Worm (Caenorhabditis elegans) whole organism, young adult: ENCODE data around the gene npr-3.
"Not testable (repeated sequence)": the region's sequence is repeated elsewhere in the genome, so short reads cannot be mapped to it uniquely, and the experiment has no call there.

ENCODE experiments used
- B0035.1 ChIP-seq: sonication (generic microtip); optimal IDR thresholded peaks from 2 replicates; lab custom pipeline; 2016; ENCODE audit warnings: missing genetic modification characterization, mild to moderate bottlenecking, missing compliant biosample characterization, missing genotype, missing genetic modification reagents
- B0261.1 ChIP-seq: sonication (generic microtip); optimal IDR thresholded peaks from 2 replicates; lab custom pipeline; 2016; ENCODE audit warnings: mild to moderate bottlenecking, missing genetic modification characterization, moderate library complexity, missing compliant biosample characterization
- F10E7.11 ChIP-seq: sonication (generic microtip); optimal IDR thresholded peaks from 2 replicates; lab custom pipeline; 2017; ENCODE audit warnings: mild to moderate bottlenecking, missing genetic modification characterization, moderate library complexity, missing compliant biosample characterization
- F33H1.4 ChIP-seq: fragments of 200-800 bp; sonication (Bioruptor generic); IDR thresholded peaks from 2 replicates; pipeline ENCODE4 v1.3.6; 2022; ENCODE audit warnings: missing genetic modification reagents, missing genetic modification characterization, missing compliant biosample characterization
- F52B5.7 ChIP-seq: sonication (generic microtip); optimal IDR thresholded peaks from 2 replicates; lab custom pipeline; 2016; ENCODE audit warnings: mild to moderate bottlenecking, missing genetic modification characterization, missing compliant biosample characterization
- F57A8.1 ChIP-seq: fragments of 200-800 bp; sonication (Bioruptor generic); optimal IDR thresholded peaks from 2 replicates; lab custom pipeline; 2018; ENCODE audit warnings: mild to moderate bottlenecking, missing genetic modification characterization, moderate library complexity, missing compliant biosample characterization
- K11D2.4 ChIP-seq: fragments of 200-800 bp; sonication (Bioruptor generic); IDR thresholded peaks from 2 replicates; pipeline ENCODE4 v1.3.6; 2022; ENCODE audit warnings: missing genetic modification reagents, missing genetic modification characterization, missing compliant biosample characterization
- K12H6.12 ChIP-seq: fragments of 200-800 bp; sonication (Bioruptor generic); optimal IDR thresholded peaks from 2 replicates; lab custom pipeline; 2018; ENCODE audit warnings: mild to moderate bottlenecking, missing genetic modification characterization, missing compliant biosample characterization
- Y95B8A.8 ChIP-seq: fragments of 200-800 bp; sonication (Bioruptor generic); IDR thresholded peaks from 2 replicates; pipeline ENCODE4 v1.3.6; 2022; ENCODE audit warnings: missing genetic modification reagents, missing genetic modification characterization, missing compliant biosample characterization
- akir-1 ChIP-seq: fragments of 200-800 bp; sonication (Bioruptor generic); optimal IDR thresholded peaks from 2 replicates; lab custom pipeline; 2018; ENCODE audit warnings: mild to moderate bottlenecking, missing genetic modification characterization, moderate library complexity, missing compliant biosample characterization
- aptf-2 ChIP-seq: fragments of 200-800 bp; sonication (Bioruptor generic); conservative IDR thresholded peaks from 2 replicates; pipeline ENCODE4 v1.3.6; 2022; ENCODE audit warnings: missing genetic modification reagents, missing genetic modification characterization, missing compliant biosample characterization
- aptf-3 ChIP-seq: fragments of 200-800 bp; sonication (Bioruptor generic); IDR thresholded peaks from 2 replicates; pipeline ENCODE4 v1.3.6; 2022; ENCODE audit warnings: missing genetic modification characterization, missing compliant biosample characterization
- atf-7 ChIP-seq: sonication (generic microtip); optimal IDR thresholded peaks from 2 replicates; lab custom pipeline; 2017; ENCODE audit warnings: mild to moderate bottlenecking, missing genetic modification characterization, missing compliant biosample characterization
- athp-1 ChIP-seq: sonication (generic microtip); optimal IDR thresholded peaks from 2 replicates; lab custom pipeline; 2017; ENCODE audit warnings: mild to moderate bottlenecking, missing genetic modification characterization, missing compliant biosample characterization
- attf-3 ChIP-seq: fragments of 200-800 bp; sonication (Bioruptor generic); conservative IDR thresholded peaks from 2 replicates; pipeline ENCODE4 v1.3.6; 2022; ENCODE audit warnings: missing genetic modification reagents, missing genetic modification characterization, missing compliant biosample characterization
- attf-5 ChIP-seq: fragments of 200-800 bp; sonication (Bioruptor generic); optimal IDR thresholded peaks from 2 replicates; lab custom pipeline; 2018; ENCODE audit warnings: mild to moderate bottlenecking, missing genetic modification characterization, missing compliant biosample characterization
- bed-1 ChIP-seq: fragments of 200-800 bp; sonication (Bioruptor generic); IDR thresholded peaks from 2 replicates; pipeline ENCODE4 v1.3.6; 2022; ENCODE audit warnings: missing genetic modification reagents, missing genetic modification characterization, missing compliant biosample characterization
- cebp-1 ChIP-seq, 2 experiments: fragments of 200-800 bp in 1 of 2; sonication (Bioruptor generic) in 1 of 2; sonication (generic microtip) in 1 of 2; IDR thresholded peaks in 1 of 2; optimal IDR thresholded peaks in 1 of 2; 2 replicates each; pipeline versions ENCODE4 v1.3.6 to Lab custom; 2017 to 2022; ENCODE audit warnings: missing compliant biosample characterization in 2 of 2, missing genetic modification characterization in 2 of 2, mild to moderate bottlenecking in 1 of 2, missing genetic modification reagents in 1 of 2, moderate library complexity in 1 of 2
- cebp-2 ChIP-seq: fragments of 200-800 bp; sonication (Bioruptor generic); IDR thresholded peaks from 2 replicates; pipeline ENCODE4 v1.3.6; 2022; ENCODE audit warnings: missing genetic modification characterization, missing compliant biosample characterization
- ceh-40 ChIP-seq: fragments of 200-800 bp; sonication (Bioruptor generic); IDR thresholded peaks from 2 replicates; pipeline ENCODE4 v1.3.6; 2022; ENCODE audit warnings: missing genetic modification characterization, missing compliant biosample characterization
- efl-1 ChIP-seq: fragments of 150-350 bp; optimal IDR thresholded peaks from 2 replicates; lab custom pipeline; 2014; ENCODE audit warnings: missing biosample characterization, missing genetic modification reagents, missing genetic modification characterization
- gei-17 ChIP-seq: fragments of 200-800 bp; sonication (Bioruptor generic); optimal IDR thresholded peaks from 2 replicates; lab custom pipeline; 2018; ENCODE audit warnings: mild to moderate bottlenecking, missing genetic modification characterization, missing compliant biosample characterization
- him-1 ChIP-seq: sonication (generic microtip); optimal IDR thresholded peaks from 2 replicates; lab custom pipeline; 2016; ENCODE audit warnings: missing genotype, missing genetic modification reagents, missing genetic modification characterization, missing compliant biosample characterization
- hmg-1.2 ChIP-seq: fragments of 200-800 bp; sonication (Bioruptor generic); IDR thresholded peaks from 2 replicates; pipeline ENCODE4 v1.3.6; 2022; ENCODE audit warnings: missing genetic modification reagents, missing genetic modification characterization, missing compliant biosample characterization
- let-607 ChIP-seq, 2 experiments: fragments of 200-800 bp in 1 of 2; sonication (Bioruptor generic) in 1 of 2; sonication (generic microtip) in 1 of 2; optimal IDR thresholded peaks; 2 replicates each; lab custom pipeline; 2016 to 2018; ENCODE audit warnings: mild to moderate bottlenecking in 2 of 2, missing compliant biosample characterization in 2 of 2, missing genetic modification characterization in 2 of 2, moderate library complexity in 2 of 2, missing genotype in 1 of 2
- lin-26 ChIP-seq: fragments of 200-800 bp; sonication (Bioruptor generic); IDR thresholded peaks from 2 replicates; pipeline ENCODE4 v1.3.6; 2022; ENCODE audit warnings: missing genetic modification reagents, missing genetic modification characterization, missing compliant biosample characterization
- lin-35 ChIP-seq, 3 experiments: fragments of 150-350 bp in 2 of 3; sonication (generic microtip) in 1 of 3; optimal IDR thresholded peaks; 2 replicates each; lab custom pipeline; 2014 to 2018; ENCODE audit warnings: missing biosample characterization in 3 of 3, missing genetic modification characterization in 3 of 3, missing genetic modification reagents in 3 of 3
- lin-40 ChIP-seq: sonication (generic microtip); optimal IDR thresholded peaks from 2 replicates; lab custom pipeline; 2016; ENCODE audit warnings: missing genetic modification characterization, mild to moderate bottlenecking, missing compliant biosample characterization, missing genotype, missing genetic modification reagents
- lsl-1 ChIP-seq: fragments of 200-800 bp; sonication (Bioruptor generic); optimal IDR thresholded peaks from 2 replicates; lab custom pipeline; 2018; ENCODE audit warnings: mild to moderate bottlenecking, missing genetic modification characterization, moderate library complexity, missing compliant biosample characterization
- madf-3 ChIP-seq: fragments of 200-800 bp; sonication (Bioruptor generic); IDR thresholded peaks from 2 replicates; pipeline ENCODE4 v1.3.6; 2022; ENCODE audit warnings: missing genetic modification reagents, missing genetic modification characterization, missing compliant biosample characterization
- madf-6 ChIP-seq: fragments of 200-800 bp; sonication (Bioruptor generic); IDR thresholded peaks from 2 replicates; pipeline ENCODE4 v1.3.6; 2022; ENCODE audit warnings: missing genetic modification reagents, missing genetic modification characterization, missing compliant biosample characterization
- madf-8 ChIP-seq: fragments of 200-800 bp; sonication (Bioruptor generic); conservative IDR thresholded peaks from 2 replicates; pipeline ENCODE4 v1.3.6; 2022; ENCODE audit warnings: missing genetic modification reagents, missing genetic modification characterization, missing compliant biosample characterization
- mcd-1 ChIP-seq: fragments of 200-800 bp; sonication (Bioruptor generic); IDR thresholded peaks from 2 replicates; pipeline ENCODE4 v1.3.6; 2022; ENCODE audit warnings: missing genetic modification reagents, missing genetic modification characterization, missing compliant biosample characterization
- mel-28 ChIP-seq: sonication (generic microtip); optimal IDR thresholded peaks from 2 replicates; lab custom pipeline; 2016; ENCODE audit warnings: borderline replicate concordance, mild to moderate bottlenecking, missing genetic modification characterization, missing compliant biosample characterization
- nfyb-1 ChIP-seq: fragments of 200-800 bp; sonication (Bioruptor generic); IDR thresholded peaks from 2 replicates; pipeline ENCODE4 v1.3.6; 2022; ENCODE audit warnings: missing genetic modification reagents, missing genetic modification characterization, missing compliant biosample characterization
- nhr-27 ChIP-seq: fragments of 200-800 bp; sonication (Bioruptor generic); optimal IDR thresholded peaks from 2 replicates; lab custom pipeline; 2018; ENCODE audit warnings: mild to moderate bottlenecking, missing genetic modification characterization, moderate library complexity, missing compliant biosample characterization
- nhr-90 ChIP-seq: sonication (generic microtip); optimal IDR thresholded peaks from 2 replicates; lab custom pipeline; 2016; ENCODE audit warnings: missing genotype, mild to moderate bottlenecking, missing genetic modification characterization, missing compliant biosample characterization
- rcor-1 ChIP-seq: fragments of 200-800 bp; sonication (Bioruptor generic); IDR thresholded peaks from 2 replicates; pipeline ENCODE4 v1.3.6; 2022; ENCODE audit warnings: missing genetic modification reagents, missing genetic modification characterization, missing compliant biosample characterization
- rpc-1 ChIP-seq, 2 experiments: fragments of 150-350 bp in 1 of 2; sonication (generic microtip) in 1 of 2; optimal IDR thresholded peaks; 2 replicates each; lab custom pipeline; 2014 to 2018; ENCODE audit warnings: missing biosample characterization in 1 of 2, missing genetic modification characterization in 1 of 2, missing genetic modification reagents in 1 of 2, missing genotype in 1 of 2
- tbp1 ChIP-seq: fragments of 200-800 bp; sonication (Bioruptor generic); optimal IDR thresholded peaks from 2 replicates; lab custom pipeline; 2018; ENCODE audit warnings: mild to moderate bottlenecking, missing genetic modification characterization, missing compliant biosample characterization
- xnd-1 ChIP-seq: sonication (generic microtip); optimal IDR thresholded peaks from 2 replicates; lab custom pipeline; 2016; ENCODE audit warnings: missing genotype, missing genetic modification reagents, missing genetic modification characterization, missing compliant biosample characterization
- zfh-2 ChIP-seq: fragments of 200-800 bp; sonication (Bioruptor generic); conservative IDR thresholded peaks from 2 replicates; pipeline ENCODE4 v1.3.6; 2022; ENCODE audit warnings: missing genetic modification reagents, missing genetic modification characterization, missing compliant biosample characterization
- ztf-18 ChIP-seq: sonication (generic microtip); optimal IDR thresholded peaks from 2 replicates; lab custom pipeline; 2016; ENCODE audit warnings: missing genotype, mild to moderate bottlenecking, missing genetic modification characterization, missing compliant biosample characterization
- ztf-28 ChIP-seq: fragments of 200-800 bp; sonication (Bioruptor generic); IDR thresholded peaks from 2 replicates; pipeline ENCODE4 v1.3.6; 2022; ENCODE audit warnings: missing genetic modification reagents, missing genetic modification characterization, missing compliant biosample characterization

The npr-3 gene

ce11 chrIV:11494924-11495323 lies 35.1 kb downstream of the npr-3 start:
- TF ChIP-seq lin-35 (GFP tag; optimal IDR thresholded peaks at IDR 0.05; lab: Kevin White, UChicago) (peak in 1 of 3 experiments; percentile 5), him-1 (tag; lab: Kevin White, UChicago) (no peak), hmg-1.2 (GFP tag; lab: Robert Waterston, UW) (peak; percentile 18; the same call in 1 of the 2 replicates), lin-40 (peak; percentile 18)

ce11 chrIV:11497312-11497711 lies 37.5 kb downstream of the npr-3 start:
- 0 out of 2 replicates have a peak, but pooled peaks have one; percentile 24 for TF ChIP-seq madf-3 (GFP tag; lab: Robert Waterston, UW)
- TF ChIP-seq lin-26 (GFP tag; lab: Robert Waterston, UW): peak; percentile 72
- peak; percentile 82 for TF ChIP-seq tbp1
- 0 out of 2 replicates have a peak, but pooled peaks have one; percentile 6 for TF ChIP-seq rcor-1 (GFP tag; lab: Robert Waterston, UW)
- peak; percentile 55; the same call in 1 of the 2 replicates for TF ChIP-seq madf-6
- TF ChIP-seq rpc-1 (optimal IDR thresholded peaks at IDR 0.05; lab: Kevin White, UChicago): not testable (repeated sequence)
- peak; percentile 58 for TF ChIP-seq rpc-1 (tag; optimal IDR thresholded peaks at IDR 0.05; lab: Kevin White, UChicago)
- 0 out of 2 replicates have a peak, but pooled peaks have one; percentile 12 for TF ChIP-seq F33H1.4 (GFP tag; lab: Robert Waterston, UW)
- 0 out of 2 replicates have a peak, but pooled peaks have one; percentile 34 for TF ChIP-seq nfyb-1 (GFP tag; lab: Robert Waterston, UW)
- TF ChIP-seq B0261.1 (tag; lab: Kevin White, UChicago): peak; percentile 3
- TF ChIP-seq, all 124 proteins: peak for 9; not testable (repeated sequence) for 115

ce11 chrIV:11498169-11498568 lies 38.4 kb downstream of the npr-3 start, which contains the start of gene sms-1:
sms-1 (minus strand) TSS chrIV:11498174.
- peak; percentile 90 for TF ChIP-seq xnd-1
- TF ChIP-seq let-607 (tag; optimal IDR thresholded peaks at IDR 0.05; lab: Kevin White, UChicago): no peak
- no peak for TF ChIP-seq ztf-28 (GFP tag; lab: Robert Waterston, UW)
- TF ChIP-seq zfh-2 (GFP tag; lab: Robert Waterston, UW): no peak
- TF ChIP-seq lsl-1 (GFP tag; lab: Kevin White, UChicago): peak; percentile 89
- no peak for TF ChIP-seq F52B5.7 (tag; lab: Kevin White, UChicago)
- TF ChIP-seq nhr-90 (tag; lab: Kevin White, UChicago): no peak
- TF ChIP-seq attf-3 (GFP tag; lab: Robert Waterston, UW): no peak
- TF ChIP-seq ztf-18: no peak
- TF ChIP-seq akir-1: no peak
- no peak for TF ChIP-seq K11D2.4
- no peak for TF ChIP-seq gei-17 (GFP tag; lab: Kevin White, UChicago)
- TF ChIP-seq F10E7.11 (tag; lab: Kevin White, UChicago): no peak
- TF ChIP-seq aptf-3 (GFP tag; lab: Robert Waterston, UW): no peak
- no peak for TF ChIP-seq F57A8.1 (GFP tag; lab: Kevin White, UChicago)
- peak; percentile 63 for TF ChIP-seq madf-8 (GFP tag; lab: Robert Waterston, UW)
- no peak for TF ChIP-seq attf-5
- TF ChIP-seq athp-1: no peak
- no peak for TF ChIP-seq bed-1 (GFP tag; lab: Robert Waterston, UW)
- TF ChIP-seq efl-1 (GFP tag; lab: Kevin White, UChicago): no peak
- no peak for TF ChIP-seq tbp1
- TF ChIP-seq cebp-1 (GFP tag; IDR thresholded peaks at IDR 0.05; lab: Robert Waterston, UW): no peak
- no peak for TF ChIP-seq cebp-1 (tag; optimal IDR thresholded peaks at IDR 0.05; lab: Kevin White, UChicago)
- no peak for TF ChIP-seq ceh-40
- no peak for TF ChIP-seq nhr-27 (tag; lab: Kevin White, UChicago)
- TF ChIP-seq B0035.1 (tag; lab: Kevin White, UChicago): no peak
- TF ChIP-seq Y95B8A.8 (GFP tag; lab: Robert Waterston, UW): no peak
- TF ChIP-seq aptf-2 (GFP tag; lab: Robert Waterston, UW): no peak
- no peak for TF ChIP-seq madf-3 (GFP tag; lab: Robert Waterston, UW)
- TF ChIP-seq atf-7 (tag; lab: Kevin White, UChicago): no peak
- no peak for TF ChIP-seq mel-28 (tag; lab: Kevin White, UChicago)
- TF ChIP-seq lin-40: no peak
- TF ChIP-seq cebp-2 (GFP tag; lab: Robert Waterston, UW): no peak
- no peak for TF ChIP-seq mcd-1 (GFP tag; lab: Robert Waterston, UW)
- TF ChIP-seq K12H6.12 (tag; lab: Kevin White, UChicago): no peak
- no peak for TF ChIP-seq lin-26 (GFP tag; lab: Robert Waterston, UW)
